Fruit fly (Drosophila melanogaster) whole organism, embryonic: ENCODE results near the gene Ccn.

Experiments
- CG11247 ChIP-seq: fragments of 200-800 bp; sonication (Bioruptor generic); IDR thresholded peaks from 2 replicates; pipeline ENCODE4 v1.3.6; 2022; ENCODE audit warnings: missing biosample characterization, missing genetic modification characterization
- CG13424 ChIP-seq: fragments of 200-800 bp; sonication (Bioruptor generic); optimal IDR thresholded peaks from 2 replicates; lab custom pipeline; 2019; ENCODE audit warnings: missing biosample characterization, mild to moderate bottlenecking, missing genetic modification characterization, moderate library complexity
- CG13775 ChIP-seq: fragments of 200-800 bp; sonication (Bioruptor generic); optimal IDR thresholded peaks from 3 replicates; lab custom pipeline; 2017; ENCODE audit warnings: missing biosample characterization, mild to moderate bottlenecking, missing genetic modification characterization
- CG15269 ChIP-seq: fragments of 200-800 bp; sonication (Bioruptor generic); optimal IDR thresholded peaks from 2 replicates; lab custom pipeline; 2018; ENCODE audit warnings: missing biosample characterization, mild to moderate bottlenecking, missing genetic modification characterization, moderate library complexity
- CG15696 ChIP-seq: fragments of 200-800 bp; sonication (Bioruptor generic); optimal IDR thresholded peaks from 2 replicates; lab custom pipeline; 2019; ENCODE audit warnings: missing biosample characterization, mild to moderate bottlenecking, missing genetic modification characterization, moderate library complexity
- CG18619 ChIP-seq: fragments of 200-800 bp; sonication (Bioruptor generic); optimal IDR thresholded peaks from 3 replicates; lab custom pipeline; 2017; ENCODE audit warnings: missing biosample characterization, mild to moderate bottlenecking, missing genetic modification characterization
- CG2116 ChIP-seq: fragments of 200-800 bp; sonication (Bioruptor generic); optimal IDR thresholded peaks from 3 replicates; lab custom pipeline; 2018; ENCODE audit warnings: missing biosample characterization, mild to moderate bottlenecking, missing genetic modification characterization
- CG3163 ChIP-seq: fragments of 200-800 bp; sonication (Bioruptor generic); optimal IDR thresholded peaks from 3 replicates; lab custom pipeline; 2016; ENCODE audit warnings: missing biosample characterization, missing genetic modification characterization
- CG4360 ChIP-seq: fragments of 200-800 bp; sonication (Bioruptor generic); IDR thresholded peaks from 2 replicates; pipeline ENCODE4 v1.3.6; 2022; ENCODE audit warnings: missing biosample characterization, missing genetic modification characterization

- TF ChIP-seq CG13424 (tag; lab: Kevin White, UChicago) (no peak), CG13775 (no peak), CG15269 (tag; lab: Kevin White, UChicago) (no peak), CG11247 (GFP tag; lab: Robert Waterston, UW) (no peak), CG4360 (no peak), CG15696 (no peak), CG18619 (GFP tag; lab: Kevin White, UChicago) (no peak), CG3163 (GFP tag; lab: Kevin White, UChicago) (no peak), CG2116 (GFP tag; lab: Kevin White, UChicago) (no peak)
Observed at dm6 chr3L:17668386-17668944, 21.4 kb upstream of the Ccn start.
